Worm (Caenorhabditis elegans) whole organism, L4/young adult: ENCODE results near the gene srsx-26.

Experiments
- W03F9.2 ChIP-seq: fragments of 150-350 bp; optimal IDR thresholded peaks from 2 replicates; lab custom pipeline; 2014; ENCODE audit warnings: missing biosample characterization, missing genetic modification characterization
- dao-5 ChIP-seq: sonication (generic microtip); optimal IDR thresholded peaks from 2 replicates; lab custom pipeline; 2016; ENCODE audit warnings: missing genotype, missing genetic modification characterization, moderate library complexity, missing compliant biosample characterization
- him-1 ChIP-seq: sonication (generic microtip); optimal IDR thresholded peaks from 2 replicates; lab custom pipeline; 2016; ENCODE audit warnings: missing genotype, missing genetic modification reagents, missing genetic modification characterization, missing compliant biosample characterization

DNA sequence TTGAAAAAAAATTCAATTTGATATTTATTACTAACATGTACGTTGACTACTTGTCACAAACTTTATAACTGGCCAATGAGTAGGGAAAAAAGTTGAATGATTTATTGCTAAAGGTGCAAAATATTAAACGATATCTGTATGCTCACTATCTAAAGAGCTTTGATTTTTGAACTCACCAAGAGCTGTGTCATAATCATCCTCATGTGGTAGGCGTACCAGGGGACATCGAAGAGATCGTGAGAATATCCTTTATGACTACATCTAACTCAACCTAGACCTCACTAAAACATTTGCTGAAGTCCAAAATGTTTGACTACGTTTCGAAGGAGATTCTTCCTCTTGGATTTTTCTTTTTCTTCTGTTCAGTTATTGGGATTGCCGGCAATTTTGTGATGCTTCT, 3.8 kb downstream of the srsx-26 start, which contains the start of gene srsx-28:
- TF ChIP-seq W03F9.2 (tag; lab: Kevin White, UChicago) (no peak), dao-5 (tag; lab: Kevin White, UChicago) (no peak), him-1 (tag; lab: Kevin White, UChicago) (no peak)
